Worm (Caenorhabditis elegans): ENCODE measurements around the gene C18A11.3.

ce11 chrX:8060823-8061222 lies at the start of gene C18A11.3:
- TF ChIP-seq skn-1 (tag; optimal IDR thresholded peaks at IDR 0.05) (no peak), nhr-12 (tag; optimal IDR thresholded peaks at IDR 0.05) (no peak), peb-1 (tag; optimal IDR thresholded peaks at IDR 0.05) (no peak), elt-3 (tag; optimal IDR thresholded peaks at IDR 0.05) (no peak), lin-13 (GFP tag; optimal IDR thresholded peaks at IDR 0.05) (no peak), blmp-1 (tag; optimal IDR thresholded peaks at IDR 0.05; ENCODE audit: insufficient read depth) (no peak), sma-3 (GFP tag; optimal IDR thresholded peaks at IDR 0.05) (no peak), C34F6.9 (tag; optimal IDR thresholded peaks at IDR 0.05) (no peak), ceh-82 (tag; optimal IDR thresholded peaks at IDR 0.05) (no peak), sma-9 (GFP tag; optimal IDR thresholded peaks at IDR 0.05) (no peak), sma-9 (tag; optimal IDR thresholded peaks at IDR 0.05) (no peak), aly-2 (tag; optimal IDR thresholded peaks at IDR 0.05) (no peak), crh-2 (tag; optimal IDR thresholded peaks at IDR 0.05) (no peak), nhr-11 (tag; optimal IDR thresholded peaks at IDR 0.05) (no peak)

Measured in whole organism, L2 larva.